Fruit fly (Drosophila melanogaster) whole organism, pupa: ENCODE results near the gene vap.

Experiments used
- CG10348 ChIP-seq: fragments of 200-800 bp; sonication (Bioruptor generic); IDR thresholded peaks from 2 replicates; pipeline ENCODE4 v1.3.6; 2022; ENCODE audit warnings: missing biosample characterization, missing genetic modification characterization
- CG12605 ChIP-seq: fragments of 200-800 bp; sonication (Bioruptor generic); IDR thresholded peaks from 2 replicates; pipeline ENCODE4 v1.3.6; 2022; ENCODE audit warnings: missing biosample characterization, missing genetic modification characterization
- CG13204 ChIP-seq: fragments of 200-800 bp; sonication (Bioruptor generic); optimal IDR thresholded peaks from 2 replicates; lab custom pipeline; 2018; ENCODE audit warnings: missing biosample characterization, mild to moderate bottlenecking, missing genetic modification characterization, moderate library complexity
- CG14655 ChIP-seq: fragments of 200-800 bp; sonication (Bioruptor generic); optimal IDR thresholded peaks from 3 replicates; lab custom pipeline; 2017; ENCODE audit warnings: mild to moderate bottlenecking, missing biosample characterization, missing genetic modification reagents, missing genetic modification characterization
- CG15710 ChIP-seq: fragments of 200-800 bp; sonication (Bioruptor generic); optimal IDR thresholded peaks from 2 replicates; lab custom pipeline; 2018; ENCODE audit warnings: missing biosample characterization, mild to moderate bottlenecking, missing genetic modification characterization, moderate library complexity
- CG32121 ChIP-seq: fragments of 200-800 bp; sonication (Bioruptor generic); IDR thresholded peaks from 2 replicates; pipeline ENCODE4 v1.3.6; 2022; ENCODE audit warnings: missing biosample characterization, missing genetic modification characterization
- CG34367 ChIP-seq: fragments of 200-800 bp; sonication (Bioruptor generic); optimal IDR thresholded peaks from 2 replicates; lab custom pipeline; 2018; ENCODE audit warnings: missing biosample characterization, mild to moderate bottlenecking, missing genetic modification characterization
- CG8159 ChIP-seq: fragments of 200-800 bp; sonication (Bioruptor generic); optimal IDR thresholded peaks from 3 replicates; lab custom pipeline; 2018; ENCODE audit warnings: missing biosample characterization, mild to moderate bottlenecking, missing genetic modification characterization, moderate library complexity
- CG9948 ChIP-seq: fragments of 200-800 bp; sonication (Bioruptor generic); optimal IDR thresholded peaks from 2 replicates; lab custom pipeline; 2018; ENCODE audit warnings: missing biosample characterization, mild to moderate bottlenecking, missing genetic modification characterization, moderate library complexity
- D1 ChIP-seq: fragments of 200-800 bp; sonication (Bioruptor generic); optimal IDR thresholded peaks from 2 replicates; lab custom pipeline; 2018; ENCODE audit warnings: missing biosample characterization, mild to moderate bottlenecking, missing genetic modification characterization, moderate library complexity
- Ets98B ChIP-seq: fragments of 200-800 bp; sonication (Bioruptor generic); IDR thresholded peaks from 2 replicates; pipeline ENCODE4 v1.3.6; 2022; ENCODE audit warnings: missing biosample characterization, missing genetic modification characterization
- Pif1B ChIP-seq: fragments of 200-800 bp; sonication (Bioruptor generic); optimal IDR thresholded peaks from 3 replicates; lab custom pipeline; 2016; ENCODE audit warnings: missing biosample characterization, missing genetic modification characterization
- Snoo ChIP-seq: fragments of 200-800 bp; sonication (Bioruptor generic); optimal IDR thresholded peaks from 3 replicates; lab custom pipeline; 2017; ENCODE audit warnings: missing biosample characterization, mild to moderate bottlenecking, missing genetic modification characterization, inconsistent platforms
- fd96Ca ChIP-seq: fragments of 200-800 bp; sonication (Bioruptor generic); IDR thresholded peaks from 3 replicates; pipeline ENCODE4 v1.3.6; 2022; ENCODE audit warnings: missing biosample characterization, missing genetic modification characterization
- rn ChIP-seq: fragments of 200-800 bp; sonication (Bioruptor generic); IDR thresholded peaks from 2 replicates; pipeline ENCODE4 v1.3.6; 2022; ENCODE audit warnings: missing biosample characterization, missing genetic modification characterization

The vap gene

DNA sequence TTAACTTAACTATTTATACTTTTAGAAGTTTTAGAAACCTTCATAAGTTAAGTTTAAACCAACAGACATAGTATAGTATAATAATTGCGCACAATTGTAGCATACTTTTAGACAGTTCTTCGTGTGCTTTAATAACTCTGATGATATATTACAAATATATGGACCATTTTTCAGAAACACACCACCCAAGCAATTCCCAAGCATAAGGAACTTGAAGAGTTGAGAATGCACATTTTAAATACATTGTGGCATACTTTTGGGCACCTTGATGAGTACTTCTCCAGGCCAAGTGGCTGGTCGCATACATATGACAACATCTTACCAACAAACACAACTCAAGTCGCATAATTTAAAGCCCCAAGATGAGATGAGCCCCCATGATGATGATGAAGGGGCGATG, 36.0 kb downstream of the vap start:
- TF ChIP-seq Pif1B (GFP tag; lab: Kevin White, UChicago) = no peak

DNA sequence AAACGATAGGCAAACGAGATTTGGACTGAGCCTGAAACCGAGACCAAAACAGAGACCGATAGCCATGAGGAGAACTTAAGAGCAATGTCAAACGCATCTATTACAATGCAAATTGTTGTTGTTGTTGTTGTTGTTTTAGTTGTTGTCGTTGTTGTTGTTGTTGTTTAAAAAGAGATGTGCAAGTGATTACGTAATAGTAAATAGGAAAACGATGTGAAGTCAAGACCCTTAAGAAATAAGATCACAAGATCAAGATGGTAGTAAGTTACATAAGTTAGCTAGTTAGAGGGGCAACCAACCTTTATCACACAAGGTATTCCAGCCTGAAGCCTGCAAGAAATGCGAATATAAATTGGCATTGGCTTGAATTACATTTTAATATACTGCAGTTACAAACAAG, 55.6 kb downstream of the vap start:
- TF ChIP-seq CG12605 = no peak
- no peak for TF ChIP-seq Snoo (tag; lab: Kevin White, UChicago)
- TF ChIP-seq CG9948 = no peak
- no peak for TF ChIP-seq rn (GFP tag; lab: Robert Waterston, UW)
- no peak for TF ChIP-seq Pif1B (GFP tag; lab: Kevin White, UChicago)
- TF ChIP-seq Ets98B (GFP tag; lab: Robert Waterston, UW) = no peak
- no peak for TF ChIP-seq CG13204 (GFP tag; lab: Kevin White, UChicago)
- no peak for TF ChIP-seq CG32121
- TF ChIP-seq CG34367 (tag; lab: Kevin White, UChicago) = no peak
- TF ChIP-seq CG10348 (GFP tag; lab: Robert Waterston, UW) = no peak
- TF ChIP-seq D1 = no peak
- TF ChIP-seq CG8159 (tag; lab: Kevin White, UChicago) = no peak
- TF ChIP-seq CG14655 (GFP tag; lab: Kevin White, UChicago) = no peak
- no peak for TF ChIP-seq CG15710 (tag; lab: Kevin White, UChicago)
- TF ChIP-seq fd96Ca (GFP tag; lab: Robert Waterston, UW) = no peak
- TF ChIP-seq, all 21 proteins: peak for 0
